Worm (Caenorhabditis elegans) whole organism, L4 larva: Measurements from ENCODE around the gene dhs-24.

ENCODE experiments used
- D1046.2 ChIP-seq: fragments of 200-800 bp; sonication (Bioruptor generic); IDR thresholded peaks from 2 replicates; pipeline ENCODE4 v1.3.6; 2022; ENCODE audit warnings: missing genetic modification characterization, missing compliant biosample characterization
- F26F4.8 ChIP-seq: fragments of 200-800 bp; sonication (Bioruptor generic); conservative IDR thresholded peaks from 2 replicates; pipeline ENCODE4 v1.3.6; 2022; ENCODE audit warnings: missing genetic modification characterization, missing compliant biosample characterization
- F37D6.2 ChIP-seq: sonication (generic microtip); optimal IDR thresholded peaks from 2 replicates; lab custom pipeline; 2016; ENCODE audit warnings: mild to moderate bottlenecking, missing genetic modification characterization, missing compliant biosample characterization
- F44E2.7 ChIP-seq: fragments of 200-800 bp; sonication (Bioruptor generic); IDR thresholded peaks from 2 replicates; pipeline ENCODE4 v2.1.2; 2022; ENCODE audit warnings: missing genetic modification characterization, missing compliant biosample characterization
- F49E8.2 ChIP-seq: sonication (generic microtip); optimal IDR thresholded peaks from 2 replicates; lab custom pipeline; 2016; ENCODE audit warnings: missing compliant biosample characterization, mild to moderate bottlenecking, missing genetic modification characterization, borderline replicate concordance
- Y48G9A.11 ChIP-seq: fragments of 200-800 bp; sonication (Bioruptor generic); IDR thresholded peaks from 2 replicates; pipeline ENCODE4 v1.3.6; 2022; ENCODE audit warnings: missing genetic modification reagents, missing genetic modification characterization, missing compliant biosample characterization
- Y5F2A.4 ChIP-seq: fragments of 200-800 bp; sonication (Bioruptor generic); optimal IDR thresholded peaks from 2 replicates; lab custom pipeline; 2018; ENCODE audit warnings: mild to moderate bottlenecking, missing genetic modification characterization, missing compliant biosample characterization
- Y75B8A.6 ChIP-seq: fragments of 200-800 bp; sonication (Bioruptor generic); IDR thresholded peaks from 2 replicates; pipeline ENCODE4 v1.3.6; 2022; ENCODE audit warnings: missing genetic modification reagents, missing genetic modification characterization, missing compliant biosample characterization
- ama-1 ChIP-seq: fragments of 150-350 bp; optimal IDR thresholded peaks from 2 replicates; lab custom pipeline; 2014; ENCODE audit warnings: inconsistent platforms, mixed read lengths
- arid-1 ChIP-seq: fragments of 200-800 bp; sonication (Bioruptor generic); conservative IDR thresholded peaks from 2 replicates; pipeline ENCODE4 v1.3.6; 2022; ENCODE audit warnings: missing genetic modification reagents, missing genetic modification characterization, missing compliant biosample characterization
- attf-4 ChIP-seq: sonication (generic microtip); optimal IDR thresholded peaks from 3 replicates; lab custom pipeline; 2017; ENCODE audit warnings: missing biosample characterization, missing genetic modification characterization
- ceh-82 ChIP-seq: sonication (generic microtip); optimal IDR thresholded peaks from 2 replicates; lab custom pipeline; 2017; ENCODE audit warnings: missing biosample characterization, missing genetic modification characterization
- ctbp-1 ChIP-seq: fragments of 200-800 bp; sonication (Bioruptor generic); IDR thresholded peaks from 2 replicates; pipeline ENCODE4 v1.3.6; 2022; ENCODE audit warnings: missing genetic modification reagents, missing genetic modification characterization, missing compliant biosample characterization
- daf-12 ChIP-seq: fragments of 150-350 bp; optimal IDR thresholded peaks from 2 replicates; lab custom pipeline; 2014; ENCODE audit warnings: missing biosample characterization, missing genetic modification reagents, missing genetic modification characterization
- daf-16 ChIP-seq, 3 experiments: sonication (generic microtip); optimal IDR thresholded peaks; 2 replicates each; lab custom pipeline; 2016 to 2017; ENCODE audit warnings: missing genetic modification characterization in 3 of 3, missing genetic modification reagents in 3 of 3, mild to moderate bottlenecking in 2 of 3, missing compliant biosample characterization in 2 of 3, missing biosample characterization in 1 of 3, moderate library complexity in 1 of 3
- daf-19 ChIP-seq: fragments of 200-800 bp; sonication (Bioruptor generic); conservative IDR thresholded peaks from 2 replicates; pipeline ENCODE4 v1.3.6; 2022; ENCODE audit warnings: missing genetic modification characterization, missing compliant biosample characterization
- dmd-6 ChIP-seq: fragments of 200-800 bp; sonication (Bioruptor generic); IDR thresholded peaks from 2 replicates; pipeline ENCODE4 v1.3.6; 2022; ENCODE audit warnings: missing genetic modification reagents, missing genetic modification characterization, missing compliant biosample characterization
- dmd-8 ChIP-seq: fragments of 200-800 bp; sonication (Bioruptor generic); IDR thresholded peaks from 2 replicates; pipeline ENCODE4 v1.3.6; 2022; ENCODE audit warnings: missing genetic modification characterization, missing compliant biosample characterization
- dpl-1 ChIP-seq: fragments of 150-350 bp; optimal IDR thresholded peaks from 2 replicates; lab custom pipeline; 2014; ENCODE audit warnings: missing biosample characterization, missing genetic modification reagents, missing genetic modification characterization
- duxl-1 ChIP-seq: sonication (generic microtip); optimal IDR thresholded peaks from 2 replicates; lab custom pipeline; 2016; ENCODE audit warnings: mild to moderate bottlenecking, missing genetic modification characterization, moderate library complexity, missing compliant biosample characterization; ENCODE audit not compliant: poor library complexity
- gei-8 ChIP-seq: fragments of 200-800 bp; sonication (Bioruptor generic); optimal IDR thresholded peaks from 2 replicates; lab custom pipeline; 2018; ENCODE audit warnings: mild to moderate bottlenecking, missing genetic modification characterization, missing compliant biosample characterization
- hif-1 ChIP-seq, 2 experiments: sonication (generic microtip); optimal IDR thresholded peaks; 2 replicates each; lab custom pipeline; 2016 to 2017; ENCODE audit warnings: missing compliant biosample characterization in 2 of 2, missing genetic modification characterization in 2 of 2, missing genetic modification reagents in 2 of 2, missing genotype in 2 of 2, mild to moderate bottlenecking in 1 of 2
- hmg-1.1 ChIP-seq: fragments of 200-800 bp; sonication (Bioruptor generic); IDR thresholded peaks from 2 replicates; pipeline ENCODE4 v1.3.6; 2022; ENCODE audit warnings: missing genetic modification reagents, missing genetic modification characterization, missing compliant biosample characterization
- jun-1 ChIP-seq: fragments of 150-350 bp; optimal IDR thresholded peaks from 2 replicates; lab custom pipeline; 2014; ENCODE audit warnings: missing biosample characterization, missing genetic modification reagents, missing genetic modification characterization
- lin-29 ChIP-seq: fragments of 200-800 bp; sonication (Bioruptor generic); IDR thresholded peaks from 2 replicates; pipeline ENCODE4 v1.3.6; 2022; ENCODE audit warnings: missing genetic modification reagents, missing genetic modification characterization, missing compliant biosample characterization
- lin-38 ChIP-seq: fragments of 200-800 bp; sonication (Bioruptor generic); IDR thresholded peaks from 2 replicates; pipeline ENCODE4 v1.3.6; 2022; ENCODE audit warnings: missing genetic modification reagents, missing genetic modification characterization, missing compliant biosample characterization
- lin-39 ChIP-seq: fragments of 150-350 bp; optimal IDR thresholded peaks from 2 replicates; lab custom pipeline; 2014; ENCODE audit warnings: missing biosample characterization, missing genetic modification reagents, missing genetic modification characterization
- madf-5 ChIP-seq, 2 experiments: fragments of 200-800 bp; sonication (Bioruptor generic); IDR thresholded peaks; 2 replicates each; pipeline ENCODE4 v1.3.6; 2022; ENCODE audit warnings: missing compliant biosample characterization in 2 of 2, missing genetic modification characterization in 2 of 2
- mdl-1 ChIP-seq, 2 experiments: fragments of 150-350 bp in 1 of 2; sonication (generic microtip) in 1 of 2; optimal IDR thresholded peaks; 2 replicates each; lab custom pipeline; 2014 to 2017; ENCODE audit warnings: missing biosample characterization in 2 of 2, missing genetic modification characterization in 2 of 2
- mdt-29 ChIP-seq: fragments of 200-800 bp; sonication (Bioruptor generic); IDR thresholded peaks from 2 replicates; pipeline ENCODE4 v1.3.6; 2022; ENCODE audit warnings: missing genetic modification reagents, missing genetic modification characterization, missing compliant biosample characterization
- mep-1 ChIP-seq: fragments of 150-350 bp; sonication (generic microtip); optimal IDR thresholded peaks from 3 replicates; lab custom pipeline; 2014; ENCODE audit warnings: missing biosample characterization, missing genetic modification characterization
- mxl-2 ChIP-seq: fragments of 200-800 bp; sonication (Bioruptor generic); conservative IDR thresholded peaks from 2 replicates; pipeline ENCODE4 v1.3.6; 2022; ENCODE audit warnings: missing genetic modification reagents, missing genetic modification characterization, missing compliant biosample characterization
- mxl-3 ChIP-seq: fragments of 200-800 bp; sonication (Bioruptor generic); optimal IDR thresholded peaks from 2 replicates; lab custom pipeline; 2018; ENCODE audit warnings: mild to moderate bottlenecking, missing genetic modification characterization, missing compliant biosample characterization
- nhr-10 ChIP-seq: fragments of 150-350 bp; optimal IDR thresholded peaks from 2 replicates; lab custom pipeline; 2014; ENCODE audit warnings: missing biosample characterization, missing genetic modification characterization
- nhr-102 ChIP-seq: sonication (generic microtip); optimal IDR thresholded peaks from 2 replicates; lab custom pipeline; 2016; ENCODE audit warnings: mild to moderate bottlenecking, missing genetic modification characterization, moderate library complexity, missing compliant biosample characterization
- nhr-11 ChIP-seq: fragments of 150-350 bp; optimal IDR thresholded peaks from 2 replicates; lab custom pipeline; 2014; ENCODE audit warnings: missing biosample characterization, missing genetic modification characterization
- nhr-111 ChIP-seq: fragments of 200-800 bp; sonication (Bioruptor generic); optimal IDR thresholded peaks from 2 replicates; lab custom pipeline; 2018; ENCODE audit warnings: mild to moderate bottlenecking, missing genetic modification characterization, missing compliant biosample characterization
- nhr-237 ChIP-seq: sonication (generic microtip); optimal IDR thresholded peaks from 2 replicates; lab custom pipeline; 2017; ENCODE audit warnings: missing biosample characterization, missing genetic modification characterization
- nhr-28 ChIP-seq: fragments of 150-350 bp; optimal IDR thresholded peaks from 2 replicates; lab custom pipeline; 2014; ENCODE audit warnings: missing biosample characterization, missing genetic modification characterization
- nhr-41 ChIP-seq: fragments of 200-800 bp; sonication (Bioruptor generic); IDR thresholded peaks from 2 replicates; pipeline ENCODE4 v1.3.6; 2022; ENCODE audit warnings: missing genetic modification reagents, missing genetic modification characterization, missing compliant biosample characterization
- nhr-42 ChIP-seq: fragments of 200-800 bp; sonication (Bioruptor generic); IDR thresholded peaks from 2 replicates; pipeline ENCODE4 v1.3.6; 2022; ENCODE audit warnings: missing genetic modification characterization, missing compliant biosample characterization
- pha-4 ChIP-seq, 2 experiments: fragments of 150-350 bp in 1 of 2; fragments of 200-800 bp in 1 of 2; sonication (Bioruptor generic) in 1 of 2; IDR thresholded peaks in 1 of 2; optimal IDR thresholded peaks in 1 of 2; 2 replicates each; pipeline versions ENCODE4 v1.3.6 to Lab custom; 2014 to 2022; ENCODE audit warnings: missing genetic modification characterization in 2 of 2, missing genetic modification reagents in 2 of 2, missing biosample characterization in 1 of 2, missing compliant biosample characterization in 1 of 2
- php-3 ChIP-seq: fragments of 200-800 bp; sonication (Bioruptor generic); IDR thresholded peaks from 2 replicates; pipeline ENCODE4 v1.3.6; 2022; ENCODE audit warnings: missing genetic modification reagents, missing genetic modification characterization, missing compliant biosample characterization
- rbr-2 ChIP-seq: sonication (generic microtip); optimal IDR thresholded peaks from 2 replicates; lab custom pipeline; 2016; ENCODE audit warnings: missing genotype, missing genetic modification characterization, missing compliant biosample characterization
- sdz-12 ChIP-seq: fragments of 200-800 bp; sonication (Bioruptor generic); optimal IDR thresholded peaks from 2 replicates; lab custom pipeline; 2018; ENCODE audit warnings: mild to moderate bottlenecking, missing genetic modification characterization, missing compliant biosample characterization
- skn-1 ChIP-seq: fragments of 150-350 bp; optimal IDR thresholded peaks from 2 replicates; lab custom pipeline; 2014; ENCODE audit warnings: missing biosample characterization, missing genetic modification characterization
- unc-130 ChIP-seq: sonication (generic microtip); optimal IDR thresholded peaks from 2 replicates; lab custom pipeline; 2016; ENCODE audit warnings: missing genetic modification reagents, missing genetic modification characterization, missing compliant biosample characterization
- unc-39 ChIP-seq: sonication (generic microtip); optimal IDR thresholded peaks from 2 replicates; lab custom pipeline; 2017; ENCODE audit warnings: missing biosample characterization, missing genetic modification characterization
- zag-1 ChIP-seq: fragments of 150-350 bp; optimal IDR thresholded peaks from 2 replicates; lab custom pipeline; 2014; ENCODE audit warnings: missing biosample characterization, missing genetic modification characterization
- zip-11 ChIP-seq: fragments of 200-800 bp; sonication (Bioruptor generic); IDR thresholded peaks from 2 replicates; pipeline ENCODE4 v1.3.6; 2022; ENCODE audit warnings: missing genetic modification characterization, missing compliant biosample characterization
- ztf-11 ChIP-seq: fragments of 150-350 bp; optimal IDR thresholded peaks from 2 replicates; lab custom pipeline; 2014; ENCODE audit warnings: missing biosample characterization, missing genetic modification characterization

Gene dhs-24

ce11 chrV:19897557-19897956, 48.9 kb downstream of the dhs-24 start (continued):
- TF ChIP-seq D1046.2 (GFP tag; lab: Robert Waterston, UW) (no peak), zip-11 (no peak), ztf-11 (tag; lab: Kevin White, UChicago) (no peak), mxl-3 (no peak), mep-1 (tag; lab: Kevin White, UChicago) (peak; percentile 64), ctbp-1 (0 out of 2 replicates have a peak, but pooled peaks have one; percentile 40), mdl-1 (tag; optimal IDR thresholded peaks at IDR 0.05; lab: Kevin White, UChicago) (peak in 1 of 2 experiments; percentile 53), nhr-41 (GFP tag; lab: Robert Waterston, UW) (no peak), pha-4 (GFP tag; IDR thresholded peaks at IDR 0.05; lab: Robert Waterston, UW) (no peak), pha-4 (tag; optimal IDR thresholded peaks at IDR 0.05; lab: Kevin White, UChicago) (peak; percentile 25), lin-29 (no peak), skn-1 (no peak), dmd-6 (GFP tag; lab: Robert Waterston, UW) (no peak), mxl-2 (GFP tag; lab: Robert Waterston, UW) (no peak), F37D6.2 (peak; percentile 12), Y48G9A.11 (GFP tag; lab: Robert Waterston, UW) (no peak), jun-1 (no peak), nhr-42 (no peak), dmd-8 (no peak), daf-19 (no peak), gei-8 (GFP tag; lab: Kevin White, UChicago) (no peak), daf-12 (no peak), attf-4 (no peak), lin-39 (tag; lab: Kevin White, UChicago) (no peak), Y75B8A.6 (no peak), zag-1 (no peak), F26F4.8 (GFP tag; lab: Robert Waterston, UW) (no peak), nhr-237 (tag; lab: Kevin White, UChicago) (no peak), nhr-11 (tag; lab: Kevin White, UChicago) (peak; percentile 70), unc-130 (GFP tag; lab: Kevin White, UChicago) (no peak), nhr-10 (no peak), nhr-28 (tag; lab: Kevin White, UChicago) (peak; percentile 30), hif-1 (tag; optimal IDR thresholded peaks at IDR 0.05; lab: Kevin White, UChicago) (peak in 1 of 2 experiments; percentile 7), ama-1 (lab: Kevin White, UChicago) (no peak), hmg-1.1 (peak; percentile 58), sdz-12 (no peak), daf-16 (GFP tag; optimal IDR thresholded peaks at IDR 0.05; lab: Kevin White, UChicago) (no peak), daf-16 (tag; optimal IDR thresholded peaks at IDR 0.05; lab: Kevin White, UChicago) (no peak), dpl-1 (GFP tag; lab: Kevin White, UChicago) (no peak), mdt-29 (GFP tag; lab: Robert Waterston, UW) (0 out of 2 replicates have a peak, but pooled peaks have one; percentile 11), madf-5 (GFP tag; IDR thresholded peaks at IDR 0.05; lab: Robert Waterston, UW) (no peak), F49E8.2 (no peak), rbr-2 (tag; lab: Kevin White, UChicago) (peak; percentile 17), unc-39 (no peak), F44E2.7 (GFP tag; lab: Robert Waterston, UW) (no peak), nhr-102 (tag; lab: Kevin White, UChicago) (no peak), lin-38 (no peak), arid-1 (GFP tag; lab: Robert Waterston, UW) (no peak), php-3 (GFP tag; lab: Robert Waterston, UW) (no peak), duxl-1 (no peak), nhr-111 (GFP tag; lab: Kevin White, UChicago) (no peak), Y5F2A.4 (GFP tag; lab: Kevin White, UChicago) (no peak), ceh-82 (tag; lab: Kevin White, UChicago) (no peak)
